Fruit fly (Drosophila melanogaster) whole organism, embryonic: ENCODE measurements around the gene MED14.
A peak's percentile ranks its signal among the peaks of the same experiment; 100 is the strongest.

Experiments used
- Abd-B ChIP-seq: fragments of 200-800 bp; sonication (Bioruptor generic); optimal IDR thresholded peaks from 2 replicates; lab custom pipeline; 2018; ENCODE audit warnings: missing biosample characterization, mild to moderate bottlenecking, missing genetic modification characterization, moderate library complexity
- B-H1 ChIP-seq: fragments of 200-800 bp; sonication (Bioruptor generic); IDR thresholded peaks from 3 replicates; pipeline ENCODE4 v1.3.6; 2022; ENCODE audit warnings: missing biosample characterization, missing genetic modification characterization
- CG11247 ChIP-seq: fragments of 200-800 bp; sonication (Bioruptor generic); IDR thresholded peaks from 2 replicates; pipeline ENCODE4 v1.3.6; 2022; ENCODE audit warnings: missing biosample characterization, missing genetic modification characterization
- CG13894 ChIP-seq: fragments of 200-800 bp; sonication (Bioruptor generic); optimal IDR thresholded peaks from 3 replicates; lab custom pipeline; 2018; ENCODE audit warnings: missing biosample characterization, mild to moderate bottlenecking, missing genetic modification characterization, moderate library complexity
- CG15479 ChIP-seq: fragments of 200-800 bp; sonication (Bioruptor generic); optimal IDR thresholded peaks from 3 replicates; lab custom pipeline; 2019; ENCODE audit warnings: missing biosample characterization, mild to moderate bottlenecking, missing genetic modification characterization, moderate library complexity
- CG15514 ChIP-seq: fragments of 200-800 bp; sonication (Bioruptor generic); optimal IDR thresholded peaks from 3 replicates; lab custom pipeline; 2017; ENCODE audit warnings: missing biosample characterization, missing genetic modification characterization, mild to moderate bottlenecking, moderate library complexity, missing genetic modification reagents
- CG15601 ChIP-seq: fragments of 200-800 bp; sonication (Bioruptor generic); optimal IDR thresholded peaks from 3 replicates; lab custom pipeline; 2019; ENCODE audit warnings: missing biosample characterization, mild to moderate bottlenecking, missing genetic modification characterization, moderate library complexity
- CG33213 ChIP-seq: fragments of 200-800 bp; sonication (Bioruptor generic); optimal IDR thresholded peaks from 3 replicates; lab custom pipeline; 2016; ENCODE audit warnings: missing biosample characterization, missing genetic modification characterization
- CG42726 ChIP-seq: fragments of 200-800 bp; sonication (Bioruptor generic); IDR thresholded peaks from 2 replicates; pipeline ENCODE4 v1.3.6; 2022; ENCODE audit warnings: missing biosample characterization, missing genetic modification characterization; ENCODE audit not compliant: partially characterized antibody
- CG4360 ChIP-seq: fragments of 200-800 bp; sonication (Bioruptor generic); IDR thresholded peaks from 2 replicates; pipeline ENCODE4 v1.3.6; 2022; ENCODE audit warnings: missing biosample characterization, missing genetic modification characterization
- CG6175 ChIP-seq: fragments of 200-800 bp; sonication (Bioruptor generic); IDR thresholded peaks from 3 replicates; pipeline ENCODE4 v1.3.6; 2022; ENCODE audit warnings: missing biosample characterization, missing genetic modification characterization
- CG6854 ChIP-seq: fragments of 200-800 bp; sonication (Bioruptor generic); optimal IDR thresholded peaks from 3 replicates; lab custom pipeline; 2017; ENCODE audit warnings: missing biosample characterization, mild to moderate bottlenecking, missing genetic modification characterization
- CG7963 ChIP-seq: fragments of 200-800 bp; sonication (Bioruptor generic); IDR thresholded peaks from 3 replicates; pipeline ENCODE4 v1.3.6; 2022; ENCODE audit warnings: missing biosample characterization, missing genetic modification characterization; ENCODE audit not compliant: partially characterized antibody
- CG9797 ChIP-seq: fragments of 200-800 bp; sonication (Bioruptor generic); optimal IDR thresholded peaks from 3 replicates; lab custom pipeline; 2018; ENCODE audit warnings: missing biosample characterization, mild to moderate bottlenecking, missing genetic modification characterization
- Elba2 ChIP-seq: fragments of 200-800 bp; sonication (Bioruptor generic); optimal IDR thresholded peaks from 3 replicates; lab custom pipeline; 2016; ENCODE audit warnings: missing biosample characterization, missing genetic modification characterization
- HLH3B ChIP-seq: fragments of 200-800 bp; sonication (Bioruptor generic); IDR thresholded peaks from 2 replicates; pipeline ENCODE4 v1.3.6; 2022; ENCODE audit warnings: missing biosample characterization, missing genetic modification characterization
- Hand ChIP-seq: fragments of 200-800 bp; sonication (Bioruptor generic); optimal IDR thresholded peaks from 2 replicates; lab custom pipeline; 2017; ENCODE audit warnings: mild to moderate bottlenecking, missing biosample characterization, missing genetic modification reagents, missing genetic modification characterization
- Hey ChIP-seq: fragments of 200-800 bp; sonication (Bioruptor generic); optimal IDR thresholded peaks from 3 replicates; lab custom pipeline; 2018; ENCODE audit warnings: missing biosample characterization, mild to moderate bottlenecking, missing genetic modification characterization
- Max ChIP-seq: fragments of 200-800 bp; sonication (Bioruptor generic); optimal IDR thresholded peaks from 2 replicates; lab custom pipeline; 2016; ENCODE audit warnings: missing biosample characterization, mild to moderate bottlenecking, missing genetic modification characterization
- Meics ChIP-seq: fragments of 200-800 bp; sonication (Bioruptor generic); optimal IDR thresholded peaks from 2 replicates; lab custom pipeline; 2017; ENCODE audit warnings: missing biosample characterization, mild to moderate bottlenecking, missing genetic modification characterization
- TFAM ChIP-seq: fragments of 200-800 bp; sonication (Bioruptor generic); optimal IDR thresholded peaks from 2 replicates; lab custom pipeline; 2017; ENCODE audit warnings: missing biosample characterization, missing genetic modification characterization, inconsistent platforms
- YL-1 ChIP-seq: fragments of 200-800 bp; sonication (Bioruptor generic); optimal IDR thresholded peaks from 3 replicates; lab custom pipeline; 2017; ENCODE audit warnings: missing biosample characterization, mild to moderate bottlenecking, missing genetic modification characterization
- bsh ChIP-seq, 2 experiments: fragments of 200-800 bp; sonication (Bioruptor generic); optimal IDR thresholded peaks; 2 replicates each; lab custom pipeline; 2017 to 2018; ENCODE audit warnings: mild to moderate bottlenecking in 2 of 2, missing biosample characterization in 2 of 2, missing genetic modification characterization in 2 of 2, moderate library complexity in 1 of 2
- cg ChIP-seq: fragments of 200-800 bp; sonication (Bioruptor generic); optimal IDR thresholded peaks from 3 replicates; lab custom pipeline; 2019; ENCODE audit warnings: missing biosample characterization, mild to moderate bottlenecking, missing genetic modification characterization, moderate library complexity
- chinmo ChIP-seq: fragments of 200-800 bp; sonication (Bioruptor generic); IDR thresholded peaks from 4 replicates; pipeline ENCODE4 v1.3.6; 2022; ENCODE audit warnings: missing biosample characterization, missing genetic modification characterization; ENCODE audit not compliant: partially characterized antibody
- corto ChIP-seq: fragments of 200-800 bp; sonication (Bioruptor generic); optimal IDR thresholded peaks from 2 replicates; lab custom pipeline; 2016; ENCODE audit warnings: missing biosample characterization, mild to moderate bottlenecking, missing genetic modification characterization, moderate library complexity
- crol ChIP-seq: fragments of 200-800 bp; sonication (Bioruptor generic); IDR thresholded peaks from 2 replicates; pipeline ENCODE4 v1.3.6; 2022; ENCODE audit warnings: missing biosample characterization, missing genetic modification characterization
- cwo ChIP-seq: fragments of 200-800 bp; sonication (Bioruptor generic); optimal IDR thresholded peaks from 3 replicates; lab custom pipeline; 2017; ENCODE audit warnings: missing biosample characterization, missing genetic modification characterization, mild to moderate bottlenecking, moderate library complexity, missing genetic modification reagents
- dysf ChIP-seq: fragments of 200-800 bp; sonication (Bioruptor generic); IDR thresholded peaks from 3 replicates; pipeline ENCODE4 v1.3.6; 2022; ENCODE audit warnings: missing biosample characterization, missing genetic modification characterization
- gce ChIP-seq: fragments of 200-800 bp; sonication (Bioruptor generic); IDR thresholded peaks from 3 replicates; pipeline ENCODE4 v1.3.6; 2022; ENCODE audit warnings: missing biosample characterization, missing genetic modification characterization
- gsb-n ChIP-seq: fragments of 200-800 bp; sonication (Bioruptor generic); optimal IDR thresholded peaks from 3 replicates; lab custom pipeline; 2018; ENCODE audit warnings: missing biosample characterization, mild to moderate bottlenecking, missing genetic modification characterization
- jigr1 ChIP-seq: fragments of 200-800 bp; sonication (Bioruptor generic); IDR thresholded peaks from 3 replicates; pipeline ENCODE4 v1.3.6; 2022; ENCODE audit warnings: missing biosample characterization, missing genetic modification characterization
- knrl ChIP-seq: fragments of 200-800 bp; sonication (Bioruptor generic); IDR thresholded peaks from 3 replicates; pipeline ENCODE4 v1.3.6; 2022; ENCODE audit warnings: missing biosample characterization, missing genetic modification characterization; ENCODE audit not compliant: partially characterized antibody
- lbe ChIP-seq: fragments of 200-800 bp; sonication (Bioruptor generic); optimal IDR thresholded peaks from 2 replicates; lab custom pipeline; 2016; ENCODE audit warnings: missing biosample characterization, mild to moderate bottlenecking, missing genetic modification characterization
- lov ChIP-seq, 2 experiments: fragments of 200-800 bp in 1 of 2; fragments of >200 bp in 1 of 2; sonication (Bioruptor generic) in 1 of 2; IDR thresholded peaks in 1 of 2; optimal IDR thresholded peaks in 1 of 2; 2 replicates in 1 of 2; 3 replicates in 1 of 2; pipeline versions ENCODE4 v1.3.6 to Lab custom; 2017 to 2022; ENCODE audit warnings: missing biosample characterization in 1 of 2, missing genetic modification characterization in 1 of 2
- luna ChIP-seq: fragments of 200-800 bp; sonication (Bioruptor generic); optimal IDR thresholded peaks from 2 replicates; lab custom pipeline; 2016; ENCODE audit warnings: missing biosample characterization, missing genetic modification characterization
- maf-S ChIP-seq: fragments of 200-800 bp; sonication (Bioruptor generic); optimal IDR thresholded peaks from 2 replicates; lab custom pipeline; 2016; ENCODE audit warnings: missing biosample characterization, missing genetic modification characterization
- nom ChIP-seq: fragments of 200-800 bp; sonication (Bioruptor generic); optimal IDR thresholded peaks from 2 replicates; lab custom pipeline; 2017; ENCODE audit warnings: missing biosample characterization, missing genetic modification characterization, mild to moderate bottlenecking, moderate library complexity, missing genetic modification reagents
- p53 ChIP-seq: fragments of 200-800 bp; sonication (Bioruptor generic); optimal IDR thresholded peaks from 2 replicates; lab custom pipeline; 2016; ENCODE audit warnings: missing biosample characterization, missing genetic modification characterization
- prd ChIP-seq, 3 experiments: fragments of >200 bp in 2 of 3; fragments of 200-800 bp in 1 of 3; sonication (Bioruptor generic) in 1 of 3; optimal IDR thresholded peaks in 2 of 3; IDR thresholded peaks in 1 of 3; 2 replicates in 2 of 3; 3 replicates in 1 of 3; pipeline versions ENCODE4 v1.3.6 to Lab custom; 2017 to 2022; ENCODE audit warnings: missing biosample characterization in 1 of 3, missing genetic modification characterization in 1 of 3
- pum ChIP-seq: fragments of 200-800 bp; sonication (Bioruptor generic); optimal IDR thresholded peaks from 2 replicates; lab custom pipeline; 2016; ENCODE audit warnings: missing biosample characterization, missing genetic modification characterization
- sens ChIP-seq: fragments of 200-800 bp; sonication (Bioruptor generic); peaks from one replicate; lab custom pipeline; 2016; ENCODE audit warnings: missing biosample characterization, missing genetic modification characterization
- shn ChIP-seq: fragments of 200-800 bp; sonication (Bioruptor generic); optimal IDR thresholded peaks from 3 replicates; lab custom pipeline; 2016; ENCODE audit warnings: missing biosample characterization, missing genetic modification characterization
- stwl ChIP-seq: fragments of 200-800 bp; sonication (Bioruptor generic); optimal IDR thresholded peaks from 3 replicates; lab custom pipeline; 2018; ENCODE audit warnings: missing biosample characterization, mild to moderate bottlenecking, missing genetic modification characterization, moderate library complexity
- zen2 ChIP-seq: fragments of 200-800 bp; sonication (Bioruptor generic); IDR thresholded peaks from 3 replicates; pipeline ENCODE4 v1.3.6; 2022; ENCODE audit warnings: missing biosample characterization, missing genetic modification characterization; ENCODE audit not compliant: partially characterized antibody
- zf30C ChIP-seq: fragments of 200-800 bp; sonication (Bioruptor generic); optimal IDR thresholded peaks from 3 replicates; lab custom pipeline; 2018; ENCODE audit warnings: missing biosample characterization, mild to moderate bottlenecking, missing genetic modification characterization
- zfh1 ChIP-seq: fragments of 200-800 bp; sonication (Bioruptor generic); IDR thresholded peaks from 3 replicates; pipeline ENCODE4 v1.3.6; 2022; ENCODE audit warnings: missing biosample characterization, missing genetic modification characterization

The MED14 gene

DNA sequence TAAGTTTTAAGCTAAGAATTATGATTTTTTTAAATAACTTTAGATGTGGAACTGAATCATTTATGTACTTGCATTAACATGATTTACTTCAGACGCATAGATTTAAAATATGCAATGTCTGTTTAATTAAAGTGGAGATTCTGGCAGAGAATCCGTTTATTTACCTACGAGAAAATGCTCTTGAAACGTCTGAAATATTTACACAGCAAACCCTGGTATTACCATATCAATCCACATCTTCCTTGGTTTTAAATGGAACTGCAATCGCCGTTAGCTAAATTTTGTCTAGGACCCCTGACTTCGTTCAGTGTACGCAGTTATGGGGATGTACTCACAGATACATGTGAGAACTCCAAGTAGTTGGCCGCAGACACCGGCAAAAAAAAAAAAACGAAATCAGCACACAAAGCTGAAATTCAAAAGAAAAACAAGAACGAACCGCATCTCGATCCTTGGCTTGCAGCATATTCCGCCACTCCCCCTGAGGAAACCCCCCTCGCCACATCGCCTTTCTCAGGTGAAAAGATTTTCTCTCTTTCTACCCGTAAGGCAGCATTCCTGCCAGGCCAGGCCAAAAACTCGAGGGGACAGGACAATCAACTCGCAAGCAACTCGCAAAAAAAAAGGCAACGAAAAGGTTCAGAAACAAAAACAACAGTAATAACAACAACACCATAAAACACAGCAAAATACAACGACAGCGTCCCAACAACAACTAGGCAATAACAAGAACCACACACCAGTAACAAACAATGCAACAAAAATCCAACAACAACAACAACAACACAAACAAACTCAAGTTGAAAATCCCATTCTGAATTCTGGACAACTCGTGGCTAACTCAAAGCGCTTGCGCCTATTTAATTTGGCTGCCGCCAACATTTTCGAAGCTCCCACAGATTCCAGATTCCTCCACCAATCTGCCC lies 25.6 kb downstream of the MED14 start:
- TF ChIP-seq CG4360 (GFP tag; lab: Robert Waterston, UW) = peak; percentile 95
- TF ChIP-seq Max (GFP tag; lab: Kevin White, UChicago) = no peak
- TF ChIP-seq CG6175 = no peak
- TF ChIP-seq CG11247 = no peak
- no peak for TF ChIP-seq shn (GFP tag; lab: Kevin White, UChicago)
- TF ChIP-seq bsh (GFP tag; optimal IDR thresholded peaks at IDR 0.05; lab: Kevin White, UChicago) = peak in 1 of 2 experiments; percentile 87
- TF ChIP-seq dysf = no peak
- TF ChIP-seq HLH3B (GFP tag; lab: Robert Waterston, UW) = no peak
- no peak for TF ChIP-seq cg (GFP tag; lab: Kevin White, UChicago)
- TF ChIP-seq crol (GFP tag; lab: Robert Waterston, UW) = peak; percentile 37; the same call in 1 of the 2 replicates
- TF ChIP-seq prd (optimal IDR thresholded peaks at IDR 0.05; lab: Kevin White, UChicago) = no peak
- no peak for TF ChIP-seq prd (GFP tag; IDR thresholded peaks at IDR 0.05; lab: Robert Waterston, UW)
- no peak for TF ChIP-seq CG42726
- no peak for TF ChIP-seq Hand (GFP tag; lab: Kevin White, UChicago)
- no peak for TF ChIP-seq Meics (GFP tag; lab: Kevin White, UChicago)
- no peak for TF ChIP-seq CG6854 (GFP tag; lab: Kevin White, UChicago)
- TF ChIP-seq knrl (GFP tag; lab: Robert Waterston, UW) = no peak
- TF ChIP-seq CG9797 = no peak
- no peak for TF ChIP-seq CG33213 (GFP tag; lab: Kevin White, UChicago)
- no peak for TF ChIP-seq CG15514 (GFP tag; lab: Kevin White, UChicago)
- no peak for TF ChIP-seq CG13894 (tag; lab: Kevin White, UChicago)
- TF ChIP-seq Hey (tag; lab: Kevin White, UChicago) = no peak
- peak; percentile 24 for TF ChIP-seq nom (GFP tag; lab: Kevin White, UChicago)
- TF ChIP-seq chinmo (GFP tag; lab: Robert Waterston, UW) = no peak
- TF ChIP-seq TFAM = no peak
- TF ChIP-seq zen2 (GFP tag; lab: Robert Waterston, UW) = no peak
- no peak for TF ChIP-seq cwo (GFP tag; lab: Kevin White, UChicago)
- no peak for TF ChIP-seq B-H1 (GFP tag; lab: Robert Waterston, UW)
- no peak for TF ChIP-seq stwl (tag; lab: Kevin White, UChicago)
- no peak for TF ChIP-seq p53 (GFP tag; lab: Kevin White, UChicago)
- TF ChIP-seq Abd-B = no peak
- no peak for TF ChIP-seq pum
- TF ChIP-seq Elba2 (GFP tag; lab: Kevin White, UChicago) = no peak
- TF ChIP-seq gsb-n (tag; lab: Kevin White, UChicago) = no peak
- TF ChIP-seq lbe (GFP tag; lab: Kevin White, UChicago) = peak; percentile 61
- peak; percentile 20 for TF ChIP-seq corto
- TF ChIP-seq gce (GFP tag; lab: Robert Waterston, UW) = no peak
- 0 out of 3 replicates have a peak, but pooled peaks have one; percentile 23 for TF ChIP-seq zfh1 (GFP tag; lab: Robert Waterston, UW)
- no peak for TF ChIP-seq CG15601 (tag; lab: Kevin White, UChicago)
- TF ChIP-seq luna (GFP tag; lab: Kevin White, UChicago) = no peak
- no peak for TF ChIP-seq jigr1
- no peak for TF ChIP-seq lov (optimal IDR thresholded peaks at IDR 0.05; lab: Kevin White, UChicago)
- no peak for TF ChIP-seq lov (GFP tag; IDR thresholded peaks at IDR 0.05; lab: Robert Waterston, UW)
- no peak for TF ChIP-seq CG15479 (GFP tag; lab: Kevin White, UChicago)
- TF ChIP-seq CG7963 (GFP tag; lab: Robert Waterston, UW) = no peak
- no peak for TF ChIP-seq maf-S (GFP tag; lab: Kevin White, UChicago)
- TF ChIP-seq sens (GFP tag; lab: Kevin White, UChicago) = peak; percentile 71
- no peak for TF ChIP-seq YL-1 (GFP tag; lab: Kevin White, UChicago)
- peak; percentile 22 for TF ChIP-seq zf30C (GFP tag; lab: Kevin White, UChicago)
